Fruit fly (Drosophila melanogaster): Measurements from ENCODE around the gene CG11449.

The CG11449 gene

DNA sequence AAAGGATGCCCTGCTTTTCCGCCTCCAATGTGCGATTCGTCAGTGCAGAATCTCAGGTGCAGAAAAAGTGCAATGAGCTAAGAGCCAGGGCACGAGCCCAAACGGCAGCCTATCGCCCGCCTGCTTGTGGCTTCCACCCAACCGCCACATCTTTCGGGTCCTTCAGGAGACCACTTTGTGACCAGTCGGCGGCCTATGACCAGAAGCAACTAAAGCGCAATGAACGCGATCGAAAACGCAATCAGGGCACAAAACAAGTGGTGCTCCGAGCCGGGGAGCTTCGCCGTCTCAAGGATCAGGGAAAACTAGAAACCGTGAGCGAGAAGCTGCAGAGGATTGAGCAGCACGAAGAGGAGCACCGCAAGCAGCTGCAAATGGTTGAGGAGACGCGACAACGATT, at the start of gene CG11449:
TSS of gene CG11449 (plus strand) at position 6 of the 400 bp plus-strand sequence.
- TF ChIP-seq CG8478 (optimal IDR thresholded peaks at IDR 0.05) (no peak), CTCF (optimal IDR thresholded peaks at IDR 0.05) (no peak)

DNA sequence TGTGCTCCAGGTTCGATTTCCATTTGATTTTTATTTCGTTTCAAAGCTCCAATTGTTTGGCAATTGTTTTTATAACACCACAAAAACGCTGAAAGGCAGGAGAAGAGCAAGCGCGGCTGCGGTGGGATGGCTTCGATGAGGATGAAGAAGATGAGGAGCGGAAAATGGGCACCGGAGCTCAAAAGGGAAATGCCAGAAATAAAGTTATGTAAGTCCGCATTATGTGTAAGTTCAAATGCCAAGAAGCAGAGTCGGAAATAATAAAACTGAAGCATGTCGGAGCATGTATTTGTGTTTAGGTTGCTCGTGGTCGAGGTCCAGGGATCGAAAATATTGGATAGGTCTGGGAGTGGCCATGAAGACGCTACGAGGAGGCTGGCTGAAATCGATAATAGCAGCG, 48.8 kb upstream of the CG11449 start:
- no peak for TF ChIP-seq CTCF (optimal IDR thresholded peaks at IDR 0.05)
- TF ChIP-seq CG8478 (optimal IDR thresholded peaks at IDR 0.05), result no peak

DNA sequence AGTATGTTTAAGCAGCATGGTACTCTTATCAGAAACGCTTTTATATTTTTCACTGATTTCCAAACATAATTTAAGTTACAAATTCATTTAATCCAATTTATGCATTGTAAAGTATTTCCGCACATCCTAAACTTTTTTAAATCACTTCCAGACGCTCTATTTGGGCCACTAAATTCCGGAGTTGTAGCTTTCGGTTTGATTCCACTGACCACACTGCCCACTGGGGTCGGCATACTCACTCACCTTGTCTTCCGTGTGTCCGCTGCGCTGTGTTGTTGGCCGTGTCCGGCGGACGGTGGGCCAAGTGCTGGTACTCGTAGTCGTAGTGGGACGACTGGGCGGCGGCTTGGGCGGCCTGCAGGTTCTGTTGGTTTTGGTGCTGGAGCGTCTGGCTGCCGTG, 47.5 kb upstream of the CG11449 start:
- no peak for TF ChIP-seq CG8478 (optimal IDR thresholded peaks at IDR 0.05)
- TF ChIP-seq CTCF (optimal IDR thresholded peaks at IDR 0.05), result no peak

DNA sequence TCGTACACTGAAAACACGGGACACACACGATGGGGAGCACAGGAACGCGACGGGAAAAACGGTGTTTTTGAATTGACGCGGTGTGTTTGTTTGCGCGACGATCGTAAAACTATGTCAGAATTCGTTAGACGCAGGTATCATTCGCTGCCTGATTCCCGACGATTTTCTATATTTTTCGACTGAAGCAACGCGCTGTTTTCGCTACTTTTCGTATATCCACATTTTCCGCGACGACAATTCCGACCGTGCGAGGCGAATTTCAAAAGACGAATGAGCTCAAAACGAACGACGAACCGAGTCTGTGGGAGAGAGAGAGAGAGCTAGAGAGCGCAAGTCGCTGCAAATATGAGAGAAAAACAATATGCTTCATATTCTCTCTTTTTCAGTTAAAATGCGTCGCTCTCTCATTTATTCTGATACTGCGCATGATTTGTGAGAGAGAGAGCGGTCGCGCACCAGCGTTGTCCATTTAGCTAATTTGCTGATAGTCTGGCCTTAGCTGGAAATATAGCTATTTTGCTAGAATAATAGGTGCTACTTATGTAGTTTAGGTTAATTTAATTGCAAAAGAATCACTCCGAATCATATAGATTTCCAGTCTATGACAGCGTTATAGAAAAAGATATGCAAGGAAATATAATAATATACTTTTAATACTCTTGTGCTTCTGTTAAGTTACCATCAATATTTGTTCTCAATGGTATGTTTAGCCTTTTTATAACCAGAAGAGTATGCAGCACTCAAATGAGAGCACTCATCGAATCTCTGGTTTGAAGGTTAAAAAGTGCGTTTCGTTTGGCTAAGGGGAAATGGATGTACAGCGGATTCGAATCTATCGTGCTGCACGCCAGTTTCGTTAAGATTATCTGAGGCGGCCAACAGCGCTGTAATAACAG, 46.3 kb upstream of the CG11449 start, which contains the start of gene Ten-m:
TSS of gene Ten-m (minus strand) at position 274 of the 896 bp plus-strand sequence.
- no peak for TF ChIP-seq CTCF (optimal IDR thresholded peaks at IDR 0.05)
- no peak for TF ChIP-seq CG8478 (optimal IDR thresholded peaks at IDR 0.05)

DNA sequence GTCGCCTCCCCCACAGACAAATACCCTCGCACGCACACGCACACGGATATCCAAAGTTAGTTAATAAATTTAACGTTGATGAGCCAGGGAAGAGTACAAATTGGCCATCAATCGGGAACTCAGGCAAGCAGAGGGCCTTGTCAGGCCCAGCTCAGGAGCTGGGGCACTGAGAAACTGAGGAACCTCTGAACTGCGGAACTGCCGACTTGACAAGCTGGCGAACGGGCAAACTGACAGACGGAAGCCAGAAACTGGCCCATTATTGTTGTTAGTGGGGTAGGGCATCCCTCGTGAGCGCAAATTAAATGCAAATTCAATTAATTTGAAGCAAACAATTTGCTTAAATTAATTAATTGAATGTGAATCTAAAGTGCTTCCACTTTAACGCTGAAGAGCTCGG, 38.1 kb upstream of the CG11449 start:
- no peak for TF ChIP-seq CTCF (optimal IDR thresholded peaks at IDR 0.05)

DNA sequence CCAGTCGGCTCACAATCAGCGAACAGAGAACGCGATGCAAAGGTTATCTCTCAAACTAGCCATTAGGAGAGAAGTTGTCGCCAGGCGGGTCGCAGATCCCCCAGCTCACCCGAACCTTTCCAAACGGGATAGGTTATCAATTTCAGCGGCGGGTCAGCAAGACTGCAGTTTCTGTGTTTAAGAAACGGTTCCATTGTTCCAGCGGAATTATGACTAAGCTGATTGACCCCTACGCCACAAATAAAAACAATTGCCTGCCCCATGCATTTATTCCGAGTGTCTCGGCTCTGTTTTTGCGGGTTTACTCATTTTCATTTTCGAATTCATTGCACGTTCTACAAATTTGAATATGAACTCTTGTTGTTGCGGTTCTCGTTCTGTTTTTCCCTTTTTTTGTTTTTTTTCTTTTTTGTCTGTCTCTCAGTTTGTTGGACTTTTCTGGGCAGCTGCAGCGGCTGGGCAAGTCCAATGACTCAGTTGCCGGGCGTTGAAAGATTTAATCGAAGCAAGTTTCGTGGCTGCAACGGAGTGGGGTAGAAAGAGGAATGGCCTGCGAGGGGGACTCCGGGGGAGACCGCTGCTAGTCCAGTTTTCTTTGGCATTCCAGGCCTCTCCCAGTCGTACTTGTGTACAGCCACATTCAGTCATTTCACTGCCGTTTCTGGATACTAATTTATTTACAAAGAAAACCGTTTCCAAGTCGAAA, 33.4 kb upstream of the CG11449 start:
- TF ChIP-seq CG8478 (optimal IDR thresholded peaks at IDR 0.05), result no peak
- TF ChIP-seq CTCF (optimal IDR thresholded peaks at IDR 0.05), result no peak

DNA sequence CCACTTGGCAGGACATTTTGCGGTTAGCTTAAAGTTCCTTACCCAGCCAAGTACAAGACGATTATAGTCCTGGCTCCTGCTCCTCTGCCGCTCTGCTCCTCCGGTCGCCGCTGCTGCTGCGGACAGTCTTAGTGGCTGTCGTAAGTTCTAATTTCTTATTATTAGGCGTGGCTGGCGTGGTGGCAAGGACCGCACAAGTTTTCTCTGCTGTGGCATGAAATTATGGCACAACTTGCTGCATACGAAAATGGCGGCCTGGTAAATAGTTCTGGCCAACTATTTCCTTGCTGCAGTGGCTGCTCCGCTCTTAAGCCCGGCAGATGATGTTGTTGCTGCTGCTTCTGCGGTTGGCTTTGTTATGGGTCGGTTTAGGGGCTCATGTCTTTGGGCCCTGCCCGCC, 29.5 kb upstream of the CG11449 start:
- TF ChIP-seq CTCF (optimal IDR thresholded peaks at IDR 0.05), result no peak
- TF ChIP-seq CG8478 (optimal IDR thresholded peaks at IDR 0.05), result no peak

DNA sequence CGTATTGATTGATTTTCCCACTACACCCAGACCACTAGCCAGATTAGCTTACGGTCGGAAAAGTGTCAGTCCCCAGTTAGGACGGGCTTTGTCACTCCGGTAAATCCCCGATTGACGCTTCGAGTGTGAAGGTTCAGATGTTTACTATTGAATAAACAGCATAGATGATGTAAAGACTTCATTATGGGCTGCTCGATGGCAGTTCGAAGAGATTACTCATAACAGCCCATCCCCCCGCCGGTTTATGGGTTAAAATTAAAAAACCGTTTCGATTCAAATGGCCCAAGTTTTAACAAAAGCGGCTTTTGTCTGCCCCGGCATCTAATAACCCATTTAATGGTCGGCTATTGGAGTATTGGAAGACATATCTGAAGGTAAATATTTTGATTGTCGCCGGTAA, 17.1 kb upstream of the CG11449 start:
- TF ChIP-seq CG8478 (optimal IDR thresholded peaks at IDR 0.05), result no peak
- no peak for TF ChIP-seq CTCF (optimal IDR thresholded peaks at IDR 0.05)

DNA sequence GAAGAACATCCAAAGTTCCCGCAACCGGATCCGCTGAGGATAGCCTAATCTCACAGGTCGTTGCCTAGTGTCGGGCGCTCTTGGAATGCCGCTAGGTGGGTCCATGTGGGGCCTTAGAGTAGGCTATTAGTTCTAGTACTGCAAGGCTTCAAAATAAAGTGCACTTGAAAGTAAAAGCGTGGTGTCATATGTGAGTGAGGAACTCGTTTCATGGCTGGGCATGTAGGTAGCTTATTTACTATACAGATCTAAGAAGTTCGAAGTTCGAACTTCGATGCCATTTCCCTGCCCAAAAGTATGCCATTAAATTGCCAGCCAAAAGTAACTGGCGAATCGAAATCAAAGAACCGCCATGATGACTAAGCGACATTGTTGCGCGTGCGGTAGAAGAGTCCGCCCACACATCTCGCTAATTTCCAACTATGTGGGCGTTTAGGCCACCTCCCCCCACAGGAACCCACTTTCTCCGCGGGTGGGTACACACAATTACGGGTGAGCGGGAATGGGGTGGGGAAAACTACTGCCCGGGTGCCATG, 1.8 kb downstream of the CG11449 start:
- TF ChIP-seq CG8478 (optimal IDR thresholded peaks at IDR 0.05), result no peak
- no peak for TF ChIP-seq CTCF (optimal IDR thresholded peaks at IDR 0.05)

DNA sequence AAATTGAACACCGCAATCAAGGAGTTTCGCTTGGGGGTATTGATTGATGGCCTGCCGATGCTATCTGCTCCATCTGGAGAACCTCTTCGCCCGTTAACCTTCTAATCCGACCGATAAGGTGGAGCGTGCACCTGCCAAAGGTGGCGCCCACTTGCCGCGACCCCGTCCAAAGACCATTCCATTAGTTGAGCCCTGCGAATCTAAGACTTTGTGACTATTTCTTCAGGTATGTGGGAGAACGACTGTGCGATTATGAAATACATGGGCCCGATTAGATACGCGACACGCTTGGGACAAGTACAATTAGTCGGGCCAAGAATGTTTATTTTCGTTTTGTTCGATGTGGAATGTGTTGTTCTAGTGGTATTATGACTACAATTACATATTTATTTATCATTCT, 4.1 kb downstream of the CG11449 start:
- no peak for TF ChIP-seq CTCF (optimal IDR thresholded peaks at IDR 0.05)
- TF ChIP-seq CG8478 (optimal IDR thresholded peaks at IDR 0.05), result no peak

DNA sequence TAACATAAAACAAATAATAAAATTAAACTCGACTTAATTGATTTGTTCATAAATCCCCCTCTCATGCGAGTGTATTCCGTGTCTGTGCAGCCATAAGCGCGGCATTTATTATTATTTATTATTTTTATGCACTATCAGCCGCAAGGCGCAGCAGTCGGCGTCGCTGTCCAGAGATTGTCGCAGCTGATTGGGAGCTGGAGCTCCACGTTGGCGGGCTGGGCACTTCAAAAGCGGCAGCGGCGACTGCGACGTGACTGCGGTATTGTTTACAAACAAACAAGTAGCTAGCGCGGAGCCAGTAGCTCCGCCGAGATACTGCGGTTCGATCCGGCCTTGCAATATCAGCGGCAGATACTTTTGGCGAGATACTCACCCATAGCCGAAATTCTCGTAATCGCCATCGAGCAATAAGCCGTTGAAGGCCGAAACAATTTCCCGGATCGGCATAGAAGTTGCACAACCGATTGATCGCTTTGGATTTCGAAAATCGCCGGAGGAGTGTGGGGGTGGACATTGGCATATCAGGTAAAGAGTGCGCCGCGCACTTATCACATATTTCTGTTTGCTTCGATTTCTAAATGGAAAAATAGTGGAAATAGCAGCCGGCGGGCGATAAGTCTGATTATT, 4.8 kb downstream of the CG11449 start:
- no peak for TF ChIP-seq CG8478 (optimal IDR thresholded peaks at IDR 0.05)

DNA sequence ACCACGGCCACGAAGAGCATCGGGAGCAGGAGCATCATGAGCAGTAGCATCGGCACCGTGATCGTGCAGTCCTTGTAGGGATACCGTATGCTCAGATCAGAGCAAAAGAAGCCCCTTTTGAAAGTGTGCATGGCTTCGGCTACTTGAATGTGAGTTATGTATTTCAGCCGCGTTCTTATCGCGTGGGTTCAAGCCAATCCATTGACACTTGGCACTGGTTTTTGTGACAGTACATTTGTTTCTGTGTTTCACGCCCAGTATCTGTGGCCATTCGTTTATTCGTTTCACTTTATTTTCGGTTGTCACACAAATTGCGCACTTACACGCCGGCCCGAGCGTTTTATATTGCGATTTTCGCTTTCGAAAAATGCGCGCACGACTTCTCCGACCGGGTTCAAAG, 6.3 kb downstream of the CG11449 start:
- no peak for TF ChIP-seq CTCF (optimal IDR thresholded peaks at IDR 0.05)
- no peak for TF ChIP-seq CG8478 (optimal IDR thresholded peaks at IDR 0.05)

DNA sequence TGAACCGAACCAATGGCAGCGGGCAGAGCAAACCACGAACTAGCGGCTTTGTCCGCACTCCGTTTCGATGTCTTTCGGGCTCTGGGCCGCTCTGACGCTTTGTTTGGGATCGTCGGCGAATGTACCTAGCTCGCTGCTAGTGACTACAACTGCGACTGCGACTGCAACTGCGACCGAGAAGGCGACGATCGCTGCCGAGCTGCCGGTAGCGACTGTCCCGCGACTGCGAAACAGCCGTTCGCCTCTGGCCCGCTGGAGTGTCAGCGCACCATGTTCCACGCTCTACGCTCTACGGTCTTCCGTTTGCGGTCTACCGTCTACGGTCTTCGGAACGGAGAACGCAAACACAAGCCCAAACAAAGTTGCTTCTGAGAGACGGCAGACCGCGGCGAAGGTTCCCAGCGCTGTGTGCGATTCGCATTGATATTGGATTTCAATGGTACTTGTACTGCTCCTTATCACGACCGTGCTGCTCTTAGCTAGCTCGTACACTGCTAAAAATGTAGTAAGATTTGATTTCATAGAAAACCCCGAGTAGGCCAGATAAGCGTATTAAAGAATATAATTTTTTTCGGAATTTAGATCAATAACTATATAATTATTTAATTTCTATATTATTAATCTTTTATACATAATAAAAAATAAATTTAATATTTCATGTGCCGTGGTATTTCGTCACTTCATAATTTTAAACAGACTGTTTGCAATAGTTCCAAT, 6.9 kb downstream of the CG11449 start, which contains the start of gene laza:
TSS of gene laza (minus strand) at position 214 of the 717 bp plus-strand sequence.
- TF ChIP-seq CG8478 (optimal IDR thresholded peaks at IDR 0.05), result no peak
- no peak for TF ChIP-seq CTCF (optimal IDR thresholded peaks at IDR 0.05)

DNA sequence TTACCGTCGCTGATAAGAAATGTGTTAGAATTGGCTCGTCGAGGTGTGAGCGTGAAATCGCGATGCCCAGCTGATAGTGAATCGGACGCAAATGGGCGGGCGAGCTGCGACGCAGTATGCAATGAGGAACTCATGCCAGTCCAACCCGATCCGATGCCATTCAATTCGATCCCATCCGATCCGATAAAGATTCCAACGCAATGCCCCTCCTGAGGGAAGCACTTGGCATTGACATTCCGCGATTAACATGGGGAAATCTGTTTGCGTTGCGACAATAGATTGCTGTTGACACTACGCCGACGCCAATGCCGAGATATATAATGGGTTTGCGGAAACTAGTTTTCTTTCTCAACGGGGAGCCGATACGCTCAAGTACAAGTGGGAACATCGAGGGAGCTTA, 9.2 kb downstream of the CG11449 start:
- TF ChIP-seq CTCF (optimal IDR thresholded peaks at IDR 0.05) (no peak), CG8478 (optimal IDR thresholded peaks at IDR 0.05) (no peak)

All from S2 (cell line).